Fruit fly (Drosophila melanogaster): ENCODE results near the gene Ocho.

Ocho gene

DNA sequence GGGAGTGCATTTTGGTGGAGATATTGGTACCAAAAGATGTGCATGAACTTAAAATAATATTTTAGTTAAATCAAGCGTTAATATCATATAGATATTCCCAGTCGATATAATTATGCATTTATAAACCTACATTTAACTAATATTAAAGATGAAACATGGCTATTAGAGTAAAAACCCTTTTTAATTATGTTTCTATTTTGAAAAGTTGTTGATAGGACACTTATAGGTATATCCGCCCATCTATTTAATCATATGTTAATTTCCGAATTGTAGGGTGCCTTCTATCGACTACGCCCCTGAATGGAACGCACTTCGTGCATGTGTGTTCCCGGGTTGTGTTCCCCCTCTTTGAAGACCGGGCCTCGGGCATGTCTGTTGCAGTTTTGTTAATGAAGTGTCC lies 31.1 kb downstream of the Ocho start:
- TF ChIP-seq bsh (GFP tag; optimal IDR thresholded peaks at IDR 0.05) (peak in 1 of 2 experiments; percentile 42), Dek (tag; optimal IDR thresholded peaks at IDR 0.05) (no peak), sens (GFP tag) (peak; percentile 31), CG18619 (GFP tag; optimal IDR thresholded peaks at IDR 0.05) (no peak), sima (GFP tag; optimal IDR thresholded peaks at IDR 0.05) (no peak), NK7.1 (GFP tag; optimal IDR thresholded peaks at IDR 0.05) (no peak), CG17361 (GFP tag; IDR thresholded peaks at IDR 0.05) (0 out of 3 replicates have a peak, but pooled peaks have one; percentile 29)

- TF ChIP-seq zfh1 (GFP tag; IDR thresholded peaks at IDR 0.05), result no peak
- TF ChIP-seq dmrt99B (tag; optimal IDR thresholded peaks at IDR 0.05), result peak; percentile 18
- TF ChIP-seq CG31365 (tag; optimal IDR thresholded peaks at IDR 0.05), result no peak
- TF ChIP-seq CG18262 (tag; optimal IDR thresholded peaks at IDR 0.05), result peak; percentile 35
- TF ChIP-seq PHDP (tag; optimal IDR thresholded peaks at IDR 0.05), result no peak
- TF ChIP-seq ro (GFP tag; IDR thresholded peaks at IDR 0.05), result no peak
- peak; percentile 13 for TF ChIP-seq ATbp (GFP tag; optimal IDR thresholded peaks at IDR 0.05)
- no peak for TF ChIP-seq Asciz (GFP tag; optimal IDR thresholded peaks at IDR 0.05)
- no peak for TF ChIP-seq hkb (optimal IDR thresholded peaks at IDR 0.05)
- TF ChIP-seq hkb (GFP tag; IDR thresholded peaks at IDR 0.05), result 0 out of 2 replicates have a peak, but pooled peaks have one; percentile 29
- no peak for TF ChIP-seq CG3407 (GFP tag; optimal IDR thresholded peaks at IDR 0.05)
- no peak for TF ChIP-seq CG34422 (GFP tag; IDR thresholded peaks at IDR 0.05)
- TF ChIP-seq CG10565 (GFP tag; optimal IDR thresholded peaks at IDR 0.05), result no peak
- TF ChIP-seq Blimp-1 (GFP tag; optimal IDR thresholded peaks at IDR 0.05), result peak; percentile 42
- peak; percentile 22; the same call in 1 of the 2 replicates for TF ChIP-seq CG31441 (GFP tag; IDR thresholded peaks at IDR 0.05)
- no peak for TF ChIP-seq CG7556 (GFP tag; optimal IDR thresholded peaks at IDR 0.05)
- no peak for TF ChIP-seq Oli (tag; optimal IDR thresholded peaks at IDR 0.05)
- TF ChIP-seq gem (tag; optimal IDR thresholded peaks at IDR 0.05), result peak; percentile 65
- TF ChIP-seq tna (GFP tag; IDR thresholded peaks at IDR 0.05; ENCODE audit: partially characterized antibody), result no peak
- no peak for TF ChIP-seq Lim3 (GFP tag; IDR thresholded peaks at IDR 0.05)
- TF ChIP-seq Ada2b (GFP tag; IDR thresholded peaks at IDR 0.05), result no peak
- TF ChIP-seq prd (optimal IDR thresholded peaks at IDR 0.05), result no peak
- peak; percentile 30; the same call in 2 of the 3 replicates for TF ChIP-seq prd (GFP tag; IDR thresholded peaks at IDR 0.05)
- no peak; the same call in 2 of the 3 replicates for TF ChIP-seq tgo (GFP tag; IDR thresholded peaks at IDR 0.05)
- TF ChIP-seq Aef1 (GFP tag; IDR thresholded peaks at IDR 0.05), result no peak
- TF ChIP-seq CG17361 (GFP tag; IDR thresholded peaks at IDR 0.05), result 0 out of 3 replicates have a peak, but pooled peaks have one; percentile 30
- TF ChIP-seq phol (tag; optimal IDR thresholded peaks at IDR 0.05), result peak; percentile 15
- peak; percentile 48 for TF ChIP-seq unpg (GFP tag; optimal IDR thresholded peaks at IDR 0.05)
- peak; percentile 2 for TF ChIP-seq nmo (GFP tag; optimal IDR thresholded peaks at IDR 0.05)
- peak; percentile 27; the same call in 1 of the 2 replicates for TF ChIP-seq vvl (GFP tag; IDR thresholded peaks at IDR 0.05)
- no peak for TF ChIP-seq Hr3 (GFP tag; optimal IDR thresholded peaks at IDR 0.05)
- TF ChIP-seq pan (optimal IDR thresholded peaks at IDR 0.05), result no peak
- peak in 1 of 2 experiments; percentile 59 for TF ChIP-seq pan (GFP tag; optimal IDR thresholded peaks at IDR 0.05 in 1 of 2, IDR thresholded peaks at IDR 0.05 in 1 of 2)
- no peak for TF ChIP-seq CG1602 (GFP tag; optimal IDR thresholded peaks at IDR 0.05)
- TF ChIP-seq CG17359 (tag; optimal IDR thresholded peaks at IDR 0.05), result peak; percentile 7
- no peak for TF ChIP-seq sens-2 (GFP tag; IDR thresholded peaks at IDR 0.05)
- no peak for TF ChIP-seq HLH54F (GFP tag; optimal IDR thresholded peaks at IDR 0.05)
- no peak for TF ChIP-seq CG10209 (GFP tag; optimal IDR thresholded peaks at IDR 0.05)
- TF ChIP-seq CG42726 (GFP tag; IDR thresholded peaks at IDR 0.05; ENCODE audit: partially characterized antibody), result no peak
- TF ChIP-seq HmgZ (tag; optimal IDR thresholded peaks at IDR 0.05), result no peak
- TF ChIP-seq bsh (GFP tag; optimal IDR thresholded peaks at IDR 0.05), result peak; percentile 36 to 45
- peak; percentile 4 for TF ChIP-seq CG2875 (GFP tag; optimal IDR thresholded peaks at IDR 0.05)
- peak; percentile 36; the same call in 1 of the 3 replicates for TF ChIP-seq row (GFP tag; IDR thresholded peaks at IDR 0.05)
- TF ChIP-seq fd96Cb (tag; optimal IDR thresholded peaks at IDR 0.05), result no peak
- TF ChIP-seq sens (GFP tag), result peak; percentile 30
Observed at dm6 chr3L:15006825-15007224, 32.2 kb downstream of the Ocho start.
